Fruit fly (Drosophila melanogaster) whole organism, embryonic: ENCODE results near the gene CG13000.

Experiments
- ATbp ChIP-seq: fragments of 200-800 bp; sonication (Bioruptor generic); optimal IDR thresholded peaks from 2 replicates; lab custom pipeline; 2017; ENCODE audit warnings: missing biosample characterization, mild to moderate bottlenecking, missing genetic modification characterization, missing genetic modification reagents
- B-H2 ChIP-seq: fragments of 200-800 bp; sonication (Bioruptor generic); optimal IDR thresholded peaks from 2 replicates; lab custom pipeline; 2018; ENCODE audit warnings: missing biosample characterization, mild to moderate bottlenecking, missing genetic modification characterization
- Blimp-1 ChIP-seq: fragments of 200-800 bp; sonication (Bioruptor generic); optimal IDR thresholded peaks from 3 replicates; lab custom pipeline; 2018; ENCODE audit warnings: missing biosample characterization, missing genetic modification characterization, mild to moderate bottlenecking, moderate library complexity, missing genetic modification reagents
- CG10979 ChIP-seq: fragments of 200-800 bp; sonication (Bioruptor generic); optimal IDR thresholded peaks from 2 replicates; lab custom pipeline; 2018; ENCODE audit warnings: missing biosample characterization, mild to moderate bottlenecking, missing genetic modification characterization, moderate library complexity
- CG11504 ChIP-seq: fragments of 200-800 bp; sonication (Bioruptor generic); optimal IDR thresholded peaks from 3 replicates; lab custom pipeline; 2019; ENCODE audit warnings: missing biosample characterization, mild to moderate bottlenecking, missing genetic modification characterization, moderate library complexity
- CG11723 ChIP-seq: fragments of 200-800 bp; sonication (Bioruptor generic); optimal IDR thresholded peaks from 2 replicates; lab custom pipeline; 2017; ENCODE audit warnings: missing biosample characterization, mild to moderate bottlenecking, missing genetic modification characterization
- CG15601 ChIP-seq: fragments of 200-800 bp; sonication (Bioruptor generic); optimal IDR thresholded peaks from 3 replicates; lab custom pipeline; 2019; ENCODE audit warnings: missing biosample characterization, mild to moderate bottlenecking, missing genetic modification characterization, moderate library complexity
- CG15696 ChIP-seq: fragments of 200-800 bp; sonication (Bioruptor generic); optimal IDR thresholded peaks from 2 replicates; lab custom pipeline; 2019; ENCODE audit warnings: missing biosample characterization, mild to moderate bottlenecking, missing genetic modification characterization, moderate library complexity
- CG1603 ChIP-seq: fragments of 200-800 bp; sonication (Bioruptor generic); optimal IDR thresholded peaks from 2 replicates; lab custom pipeline; 2019; ENCODE audit warnings: missing biosample characterization, mild to moderate bottlenecking, missing genetic modification characterization, moderate library complexity
- CG17359 ChIP-seq: fragments of 200-800 bp; sonication (Bioruptor generic); optimal IDR thresholded peaks from 3 replicates; lab custom pipeline; 2018; ENCODE audit warnings: missing biosample characterization, mild to moderate bottlenecking, missing genetic modification characterization, moderate library complexity
- CG17361 ChIP-seq: fragments of 200-800 bp; sonication (Bioruptor generic); IDR thresholded peaks from 3 replicates; pipeline ENCODE4 v1.3.6; 2022; ENCODE audit warnings: missing biosample characterization, missing genetic modification characterization
- CG17802 ChIP-seq: fragments of 200-800 bp; sonication (Bioruptor generic); optimal IDR thresholded peaks from 2 replicates; lab custom pipeline; 2018; ENCODE audit warnings: missing biosample characterization, mild to moderate bottlenecking, missing genetic modification characterization, moderate library complexity
- CG1792 ChIP-seq: fragments of 200-800 bp; sonication (Bioruptor generic); optimal IDR thresholded peaks from 2 replicates; lab custom pipeline; 2016; ENCODE audit warnings: missing biosample characterization, missing genetic modification characterization
- CG18262 ChIP-seq: fragments of 200-800 bp; optimal IDR thresholded peaks from 3 replicates; lab custom pipeline; 2019; ENCODE audit warnings: missing biosample characterization, mild to moderate bottlenecking, missing genetic modification characterization, moderate library complexity
- CG2678 ChIP-seq: fragments of 200-800 bp; sonication (Bioruptor generic); optimal IDR thresholded peaks from 3 replicates; lab custom pipeline; 2019; ENCODE audit warnings: missing biosample characterization, mild to moderate bottlenecking, missing genetic modification characterization, moderate library complexity
- CG2712 ChIP-seq: fragments of 200-800 bp; optimal IDR thresholded peaks from 3 replicates; lab custom pipeline; 2019; ENCODE audit warnings: missing biosample characterization, mild to moderate bottlenecking, missing genetic modification characterization, moderate library complexity
- CG2889 ChIP-seq: fragments of 200-800 bp; sonication (Bioruptor generic); IDR thresholded peaks from 3 replicates; pipeline ENCODE4 v1.3.6; 2022; ENCODE audit warnings: missing biosample characterization, missing genetic modification characterization
- CG31441 ChIP-seq: fragments of 200-800 bp; sonication (Bioruptor generic); IDR thresholded peaks from 2 replicates; pipeline ENCODE4 v1.3.6; 2022; ENCODE audit warnings: missing biosample characterization, missing genetic modification characterization
- CG33557 ChIP-seq: fragments of 200-800 bp; sonication (Bioruptor generic); optimal IDR thresholded peaks from 2 replicates; lab custom pipeline; 2019; ENCODE audit warnings: missing biosample characterization, mild to moderate bottlenecking, missing genetic modification characterization, moderate library complexity
- CG34376 ChIP-seq: fragments of 200-800 bp; sonication (Bioruptor generic); optimal IDR thresholded peaks from 2 replicates; lab custom pipeline; 2018; ENCODE audit warnings: missing biosample characterization, mild to moderate bottlenecking, missing genetic modification characterization
- CG34422 ChIP-seq: fragments of 200-800 bp; sonication (Bioruptor generic); IDR thresholded peaks from 3 replicates; pipeline ENCODE4 v1.3.6; 2022; ENCODE audit warnings: missing biosample characterization, missing genetic modification characterization
- CG3847 ChIP-seq: fragments of 200-800 bp; sonication (Bioruptor generic); IDR thresholded peaks from 2 replicates; pipeline ENCODE4 v1.3.6; 2022; ENCODE audit warnings: missing biosample characterization, missing genetic modification characterization
- CG4424 ChIP-seq: fragments of 200-800 bp; sonication (Bioruptor generic); optimal IDR thresholded peaks from 3 replicates; lab custom pipeline; 2016; ENCODE audit warnings: missing biosample characterization, missing genetic modification characterization
- CG6791 ChIP-seq: fragments of 200-800 bp; sonication (Bioruptor generic); IDR thresholded peaks from 3 replicates; pipeline ENCODE4 v1.3.6; 2022; ENCODE audit warnings: missing biosample characterization, missing genetic modification characterization; ENCODE audit not compliant: partially characterized antibody
- CG7745 ChIP-seq: fragments of 200-800 bp; sonication (Bioruptor generic); optimal IDR thresholded peaks from 2 replicates; lab custom pipeline; 2018; ENCODE audit warnings: missing biosample characterization, mild to moderate bottlenecking, missing genetic modification characterization, moderate library complexity
- CTCF ChIP-seq: fragments of 200-800 bp; sonication (Bioruptor generic); optimal IDR thresholded peaks from 2 replicates; lab custom pipeline; 2017; ENCODE audit warnings: missing biosample characterization, mild to moderate bottlenecking, missing genetic modification characterization, moderate library complexity
- D19A ChIP-seq: fragments of 200-800 bp; optimal IDR thresholded peaks from 3 replicates; lab custom pipeline; 2019; ENCODE audit warnings: missing biosample characterization, mild to moderate bottlenecking, missing genetic modification characterization, moderate library complexity
- Dref ChIP-seq: fragments of 200-800 bp; sonication (Bioruptor generic); IDR thresholded peaks from 2 replicates; pipeline ENCODE4 v1.3.6; 2022; ENCODE audit warnings: missing biosample characterization, missing genetic modification characterization
- Ets65A ChIP-seq: fragments of 200-800 bp; sonication (Bioruptor generic); peaks from one replicate; lab custom pipeline; 2016; ENCODE audit warnings: missing biosample characterization, missing genetic modification characterization
- Gsc ChIP-seq: fragments of 200-800 bp; sonication (Bioruptor generic); IDR thresholded peaks from 2 replicates; pipeline ENCODE4 v1.3.6; 2022; ENCODE audit warnings: missing biosample characterization, missing genetic modification characterization
- HLH3B ChIP-seq: fragments of 200-800 bp; sonication (Bioruptor generic); IDR thresholded peaks from 2 replicates; pipeline ENCODE4 v1.3.6; 2022; ENCODE audit warnings: missing biosample characterization, missing genetic modification characterization
- Myb ChIP-seq: fragments of 200-800 bp; sonication (Bioruptor generic); optimal IDR thresholded peaks from 2 replicates; lab custom pipeline; 2016; ENCODE audit warnings: missing biosample characterization, missing genetic modification characterization
- NFAT ChIP-seq: fragments of 200-800 bp; sonication (Bioruptor generic); IDR thresholded peaks from 2 replicates; pipeline ENCODE4 v1.3.6; 2022; ENCODE audit warnings: missing biosample characterization, missing genetic modification characterization
- Trl ChIP-seq, 3 experiments: fragments of >200 bp in 2 of 3; fragments of 200-800 bp in 1 of 3; sonication (Bioruptor generic) in 1 of 3; optimal IDR thresholded peaks; 2 replicates in 1 of 3; 3 replicates in 2 of 3; lab custom pipeline; 2016 to 2017; ENCODE audit warnings: missing biosample characterization in 1 of 3, missing genetic modification characterization in 1 of 3
- bigmax ChIP-seq: fragments of 200-800 bp; sonication (Bioruptor generic); optimal IDR thresholded peaks from 2 replicates; lab custom pipeline; 2018; ENCODE audit warnings: missing biosample characterization, mild to moderate bottlenecking, missing genetic modification characterization
- bsh ChIP-seq, 2 experiments: fragments of 200-800 bp; sonication (Bioruptor generic); optimal IDR thresholded peaks; 2 replicates each; lab custom pipeline; 2017 to 2018; ENCODE audit warnings: mild to moderate bottlenecking in 2 of 2, missing biosample characterization in 2 of 2, missing genetic modification characterization in 2 of 2, moderate library complexity in 1 of 2
- ci ChIP-seq: fragments of 200-800 bp; sonication (Bioruptor generic); IDR thresholded peaks from 3 replicates; pipeline ENCODE4 v1.3.6; 2022; ENCODE audit warnings: missing biosample characterization, missing genetic modification characterization
- cwo ChIP-seq: fragments of 200-800 bp; sonication (Bioruptor generic); optimal IDR thresholded peaks from 3 replicates; lab custom pipeline; 2017; ENCODE audit warnings: missing biosample characterization, missing genetic modification characterization, mild to moderate bottlenecking, moderate library complexity, missing genetic modification reagents
- dmrt99B ChIP-seq: fragments of 200-800 bp; sonication (Bioruptor generic); optimal IDR thresholded peaks from 2 replicates; lab custom pipeline; 2018; ENCODE audit warnings: missing biosample characterization, mild to moderate bottlenecking, missing genetic modification characterization, moderate library complexity
- fd64A ChIP-seq: fragments of 200-800 bp; sonication (Bioruptor generic); optimal IDR thresholded peaks from 3 replicates; lab custom pipeline; 2018; ENCODE audit warnings: missing biosample characterization, mild to moderate bottlenecking, missing genetic modification characterization
- fru ChIP-seq: fragments of >200 bp; optimal IDR thresholded peaks from 2 replicates; lab custom pipeline; 2017
- ftz-f1 ChIP-seq: fragments of 200-800 bp; sonication (Bioruptor generic); optimal IDR thresholded peaks from 2 replicates; lab custom pipeline; 2016; ENCODE audit warnings: missing biosample characterization, missing genetic modification characterization
- gem ChIP-seq: fragments of 200-800 bp; sonication (Bioruptor generic); optimal IDR thresholded peaks from 2 replicates; lab custom pipeline; 2019; ENCODE audit warnings: missing biosample characterization, mild to moderate bottlenecking, missing genetic modification characterization, moderate library complexity
- gro ChIP-seq: fragments of 200-800 bp; sonication (Bioruptor generic); optimal IDR thresholded peaks from 2 replicates; lab custom pipeline; 2016; ENCODE audit warnings: missing biosample characterization, missing genetic modification characterization
- pros ChIP-seq: fragments of 200-800 bp; sonication (Bioruptor generic); optimal IDR thresholded peaks from 3 replicates; lab custom pipeline; 2019; ENCODE audit warnings: missing biosample characterization, mild to moderate bottlenecking, missing genetic modification characterization, moderate library complexity
- vvl ChIP-seq: fragments of 200-800 bp; sonication (Bioruptor generic); IDR thresholded peaks from 2 replicates; pipeline ENCODE4 v1.3.6; 2022; ENCODE audit warnings: missing biosample characterization, missing genetic modification characterization
- zfh1 ChIP-seq: fragments of 200-800 bp; sonication (Bioruptor generic); IDR thresholded peaks from 3 replicates; pipeline ENCODE4 v1.3.6; 2022; ENCODE audit warnings: missing biosample characterization, missing genetic modification characterization

CG13000 gene

DNA sequence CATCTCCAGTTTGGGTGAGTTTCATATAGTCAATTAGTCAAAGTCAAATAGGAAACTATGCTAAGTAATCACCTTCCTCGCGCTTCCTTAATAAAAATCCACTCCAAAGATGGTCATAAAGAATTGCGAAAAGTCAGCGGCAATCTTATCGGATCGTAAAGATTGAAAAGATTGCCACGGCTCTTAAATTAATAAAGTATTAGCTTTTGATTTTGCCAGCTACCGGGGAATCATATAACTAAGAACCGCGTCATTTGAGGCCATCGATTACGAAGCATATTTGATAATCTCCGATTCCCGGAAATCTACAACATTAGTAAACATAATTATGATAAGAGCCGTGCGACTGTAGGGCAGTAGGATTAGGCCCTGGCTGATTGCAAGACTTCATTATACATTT lies 13.8 kb downstream of the CG13000 start (continued):
- TF ChIP-seq fd64A = no peak
- no peak for TF ChIP-seq ATbp (GFP tag; lab: Kevin White, UChicago)
- TF ChIP-seq bigmax = no peak
- TF ChIP-seq CG34376 (GFP tag; lab: Kevin White, UChicago) = peak; percentile 12
- no peak for TF ChIP-seq zfh1 (GFP tag; lab: Robert Waterston, UW)
- peak; percentile 30 for TF ChIP-seq B-H2 (GFP tag; lab: Kevin White, UChicago)
- TF ChIP-seq CG3847 (GFP tag; lab: Robert Waterston, UW) = no peak
- no peak for TF ChIP-seq Dref (GFP tag; lab: Robert Waterston, UW)
- no peak for TF ChIP-seq CG1792 (GFP tag; lab: Kevin White, UChicago)
- TF ChIP-seq Gsc = no peak
- TF ChIP-seq Myb (GFP tag; lab: Kevin White, UChicago) = no peak
- TF ChIP-seq fru (lab: Kevin White, UChicago) = no peak
- no peak for TF ChIP-seq CG15696 (tag; lab: Kevin White, UChicago)
- TF ChIP-seq CG11723 = no peak
- no peak for TF ChIP-seq cwo (GFP tag; lab: Kevin White, UChicago)
- TF ChIP-seq CG34422 (GFP tag; lab: Robert Waterston, UW) = no peak
- no peak for TF ChIP-seq bsh (GFP tag; optimal IDR thresholded peaks at IDR 0.05; lab: Kevin White, UChicago)
- TF ChIP-seq CG15601 (tag; lab: Kevin White, UChicago) = no peak
- no peak for TF ChIP-seq CTCF (GFP tag; lab: Kevin White, UChicago)
- TF ChIP-seq gro = peak; percentile 72
- no peak for TF ChIP-seq ftz-f1 (GFP tag; lab: Kevin White, UChicago)
- no peak for TF ChIP-seq Trl (optimal IDR thresholded peaks at IDR 0.05; lab: Kevin White, UChicago)
- TF ChIP-seq Trl (GFP tag; optimal IDR thresholded peaks at IDR 0.05; lab: Kevin White, UChicago) = no peak

DNA sequence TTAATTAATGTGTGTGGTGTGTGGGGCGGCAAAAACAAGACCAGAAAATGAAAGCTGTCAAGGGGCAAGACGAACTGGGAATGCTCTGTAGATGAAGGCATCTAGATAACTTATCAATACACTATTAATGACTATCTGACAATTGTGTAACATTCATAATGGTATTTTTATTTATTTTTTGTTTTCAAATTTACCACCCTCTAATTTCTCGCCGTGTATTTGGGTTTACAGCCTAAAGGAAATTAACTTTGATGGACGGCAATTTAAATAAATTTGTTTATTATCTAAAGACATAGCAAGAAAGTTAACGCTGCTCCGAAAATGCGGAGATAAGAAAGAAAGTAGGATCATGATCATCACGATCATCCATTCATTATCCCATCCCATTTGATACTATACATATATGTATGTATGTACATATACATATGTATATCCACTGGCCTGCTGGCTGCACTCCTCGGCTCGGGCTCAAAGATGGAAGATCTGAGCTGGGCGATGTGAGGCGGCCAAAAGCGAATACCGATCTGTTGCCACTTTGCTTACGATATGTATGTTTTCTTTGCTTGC lies 15.4 kb downstream of the CG13000 start:
- TF ChIP-seq CG1603 (tag; lab: Kevin White, UChicago) (peak; percentile 16), CG18262 (peak; percentile 2), gem (tag; lab: Kevin White, UChicago) (peak; percentile 32), dmrt99B (tag; lab: Kevin White, UChicago) (peak; percentile 30), CG33557 (no peak), CG17802 (tag; lab: Kevin White, UChicago) (no peak), NFAT (GFP tag; lab: Robert Waterston, UW) (no peak), zfh1 (GFP tag; lab: Robert Waterston, UW) (0 out of 3 replicates have a peak, but pooled peaks have one; percentile 4), ci (GFP tag; lab: Robert Waterston, UW) (peak; percentile 37; the same call in 1 of the 3 replicates), CG2712 (tag; lab: Kevin White, UChicago) (peak; percentile 1), Ets65A (GFP tag; lab: Kevin White, UChicago) (peak; percentile 36), CG17359 (tag; lab: Kevin White, UChicago) (peak; percentile 27), CG2889 (no peak), vvl (GFP tag; lab: Robert Waterston, UW) (peak; percentile 28; the same call in 1 of the 2 replicates), CG17361 (GFP tag; lab: Robert Waterston, UW) (no peak), CG2678 (peak; percentile 2), D19A (tag; lab: Kevin White, UChicago) (peak; percentile 71), HLH3B (GFP tag; lab: Robert Waterston, UW) (peak; percentile 24; the same call in 1 of the 2 replicates), Blimp-1 (GFP tag; lab: Kevin White, UChicago) (peak; percentile 51), CG7745 (tag; lab: Kevin White, UChicago) (no peak), CG10979 (peak; percentile 24), CG4424 (peak; percentile 8), CG6791 (GFP tag; lab: Robert Waterston, UW) (no peak), pros (GFP tag; lab: Kevin White, UChicago) (peak; percentile 63), CG31441 (GFP tag; lab: Robert Waterston, UW) (0 out of 2 replicates have a peak, but pooled peaks have one; percentile 12), CG11504 (peak; percentile 8)
- TF ChIP-seq, all 482 proteins: peak for 19
